Worm (Caenorhabditis elegans) whole organism, L3 larva: Measurements from ENCODE around the gene sma-4.

Source experiments
- R02D3.7 ChIP-seq: fragments of 150-350 bp; optimal IDR thresholded peaks from 2 replicates; lab custom pipeline; 2014; ENCODE audit warnings: missing biosample characterization, missing genetic modification characterization
- ZK546.5 ChIP-seq: sonication (generic microtip); optimal IDR thresholded peaks from 2 replicates; lab custom pipeline; 2017; ENCODE audit warnings: missing biosample characterization, missing genetic modification characterization
- aly-2 ChIP-seq: fragments of 150-350 bp; optimal IDR thresholded peaks from 2 replicates; lab custom pipeline; 2014; ENCODE audit warnings: missing biosample characterization, missing genetic modification characterization
- ama-1 ChIP-seq: fragments of 150-350 bp; optimal IDR thresholded peaks from 2 replicates; lab custom pipeline; 2018
- ceh-28 ChIP-seq: fragments of 150-350 bp; optimal IDR thresholded peaks from 2 replicates; lab custom pipeline; 2014; ENCODE audit warnings: missing biosample characterization, missing genetic modification reagents, missing genetic modification characterization
- ceh-9 ChIP-seq: sonication (generic microtip); optimal IDR thresholded peaks from 2 replicates; lab custom pipeline; 2018; ENCODE audit warnings: missing biosample characterization, missing genetic modification characterization
- daf-12 ChIP-seq: fragments of 150-350 bp; optimal IDR thresholded peaks from 2 replicates; lab custom pipeline; 2014; ENCODE audit warnings: missing biosample characterization, missing genetic modification reagents, missing genetic modification characterization
- egl-27 ChIP-seq: sonication (generic microtip); optimal IDR thresholded peaks from 4 replicates; lab custom pipeline; 2017; ENCODE audit warnings: missing biosample characterization, missing genetic modification reagents, missing genetic modification characterization
- egl-5 ChIP-seq: fragments of 150-350 bp; optimal IDR thresholded peaks from 2 replicates; lab custom pipeline; 2017; ENCODE audit warnings: missing biosample characterization, missing genetic modification reagents, missing genetic modification characterization, inconsistent platforms
- elt-1 ChIP-seq: fragments of 150-350 bp; optimal IDR thresholded peaks from 2 replicates; lab custom pipeline; 2014; ENCODE audit warnings: missing biosample characterization, missing genetic modification characterization
- elt-2 ChIP-seq: sonication (generic microtip); optimal IDR thresholded peaks from 2 replicates; lab custom pipeline; 2016; ENCODE audit warnings: missing genetic modification reagents, mild to moderate bottlenecking, missing genetic modification characterization, missing compliant biosample characterization
- elt-3 ChIP-seq, 3 experiments: fragments of 150-350 bp in 1 of 3; sonication (generic microtip) in 2 of 3; optimal IDR thresholded peaks; 2 replicates in 2 of 3; 4 replicates in 1 of 3; lab custom pipeline; 2014 to 2017; ENCODE audit warnings: missing biosample characterization in 3 of 3, missing genetic modification characterization in 3 of 3
- eor-1 ChIP-seq, 2 experiments: fragments of 150-350 bp; optimal IDR thresholded peaks; 2 replicates each; lab custom pipeline; 2014 to 2018; ENCODE audit warnings: missing biosample characterization in 2 of 2, missing genetic modification characterization in 2 of 2
- fkh-10 ChIP-seq: sonication (generic microtip); optimal IDR thresholded peaks from 2 replicates; lab custom pipeline; 2017; ENCODE audit warnings: missing biosample characterization, missing genetic modification reagents, missing genetic modification characterization
- fos-1 ChIP-seq: fragments of 150-350 bp; optimal IDR thresholded peaks from 2 replicates; lab custom pipeline; 2014; ENCODE audit warnings: missing biosample characterization, missing genetic modification characterization
- hmg-11 ChIP-seq: sonication (generic microtip); optimal IDR thresholded peaks from 2 replicates; lab custom pipeline; 2016; ENCODE audit warnings: missing genetic modification characterization, missing compliant biosample characterization
- jun-1 ChIP-seq: fragments of 150-350 bp; optimal IDR thresholded peaks from 2 replicates; lab custom pipeline; 2014; ENCODE audit warnings: missing biosample characterization, missing genetic modification reagents, missing genetic modification characterization
- lin-15B ChIP-seq: fragments of 150-350 bp; optimal IDR thresholded peaks from 2 replicates; lab custom pipeline; 2014; ENCODE audit warnings: missing biosample characterization, missing genetic modification characterization
- lin-39 ChIP-seq: fragments of 150-350 bp; optimal IDR thresholded peaks from 2 replicates; lab custom pipeline; 2018; ENCODE audit warnings: missing biosample characterization, missing genetic modification reagents, missing genetic modification characterization
- mml-1 ChIP-seq: fragments of 150-350 bp; sonication (generic microtip); optimal IDR thresholded peaks from 3 replicates; lab custom pipeline; 2014; ENCODE audit warnings: missing biosample characterization, missing genetic modification characterization
- nfya-1 ChIP-seq: sonication (generic microtip); optimal IDR thresholded peaks from 2 replicates; lab custom pipeline; 2017; ENCODE audit warnings: missing genetic modification characterization, mild to moderate bottlenecking, missing compliant biosample characterization, antibody characterized with exemption, moderate library complexity; ENCODE audit not compliant: insufficient read depth
- nhr-11 ChIP-seq: fragments of 150-350 bp; optimal IDR thresholded peaks from 2 replicates; lab custom pipeline; 2014; ENCODE audit warnings: missing biosample characterization, missing genetic modification characterization
- nhr-12 ChIP-seq: fragments of 150-350 bp; optimal IDR thresholded peaks from 2 replicates; lab custom pipeline; 2014; ENCODE audit warnings: missing biosample characterization, missing genetic modification characterization
- nhr-23 ChIP-seq: fragments of 150-350 bp; optimal IDR thresholded peaks from 2 replicates; lab custom pipeline; 2014; ENCODE audit warnings: missing biosample characterization, missing genetic modification reagents, missing genetic modification characterization
- nhr-237 ChIP-seq: fragments of 150-350 bp; optimal IDR thresholded peaks from 2 replicates; lab custom pipeline; 2014; ENCODE audit warnings: missing biosample characterization, missing genetic modification characterization
- nhr-25 ChIP-seq: sonication (generic microtip); optimal IDR thresholded peaks from 2 replicates; lab custom pipeline; 2017; ENCODE audit warnings: missing biosample characterization, missing genetic modification characterization
- nhr-28 ChIP-seq: fragments of 150-350 bp; optimal IDR thresholded peaks from 2 replicates; lab custom pipeline; 2014; ENCODE audit warnings: missing biosample characterization, missing genetic modification characterization
- nhr-76 ChIP-seq: fragments of 150-350 bp; sonication (generic microtip); optimal IDR thresholded peaks from 5 replicates; lab custom pipeline; 2014; ENCODE audit warnings: missing biosample characterization, missing genetic modification characterization
- pqm-1 ChIP-seq: fragments of 150-350 bp; optimal IDR thresholded peaks from 2 replicates; lab custom pipeline; 2017; ENCODE audit warnings: missing biosample characterization, missing genetic modification characterization, inconsistent platforms
- sea-2 ChIP-seq: fragments of 150-350 bp; sonication (generic microtip); optimal IDR thresholded peaks from 4 replicates; lab custom pipeline; 2014; ENCODE audit warnings: missing biosample characterization, missing genetic modification reagents, missing genetic modification characterization
- skn-1 ChIP-seq: fragments of 150-350 bp; optimal IDR thresholded peaks from 2 replicates; lab custom pipeline; 2014; ENCODE audit warnings: missing biosample characterization, missing genetic modification characterization
- snpc-4 ChIP-seq: fragments of 150-350 bp; optimal IDR thresholded peaks from 2 replicates; lab custom pipeline; 2014; ENCODE audit warnings: missing biosample characterization, missing genetic modification characterization
- tbx-2 ChIP-seq: sonication (generic microtip); optimal IDR thresholded peaks from 2 replicates; lab custom pipeline; 2016; ENCODE audit warnings: mild to moderate bottlenecking, missing genetic modification characterization, missing compliant biosample characterization
- unc-39 ChIP-seq: sonication (generic microtip); optimal IDR thresholded peaks from 4 replicates; lab custom pipeline; 2017; ENCODE audit warnings: missing biosample characterization, missing genetic modification characterization
- unc-62 ChIP-seq: fragments of 150-350 bp; sonication (generic microtip); optimal IDR thresholded peaks from 4 replicates; lab custom pipeline; 2014; ENCODE audit warnings: missing biosample characterization, missing genetic modification reagents, missing genetic modification characterization
- zag-1 ChIP-seq: fragments of 150-350 bp; optimal IDR thresholded peaks from 2 replicates; lab custom pipeline; 2014; ENCODE audit warnings: missing biosample characterization, missing genetic modification characterization

sma-4 gene

ce11 chrIII:5790550-5790949 is 25.5 kb upstream of the sma-4 start, which contains the start of gene rev-3:
rev-3 (minus strand) TSS chrIII:5790650.
- TF ChIP-seq eor-1 (tag; optimal IDR thresholded peaks at IDR 0.05; lab: Kevin White, UChicago) (no peak), sea-2 (GFP tag; lab: Kevin White, UChicago) (no peak), ama-1 (no peak), lin-39 (no peak), elt-3 (tag; optimal IDR thresholded peaks at IDR 0.05; lab: Kevin White, UChicago) (no peak), lin-15B (tag; lab: Kevin White, UChicago) (no peak), ceh-28 (tag; lab: Kevin White, UChicago) (no peak), snpc-4 (tag; lab: Kevin White, UChicago) (no peak), jun-1 (tag; lab: Kevin White, UChicago) (no peak), R02D3.7 (no peak), fkh-10 (GFP tag; lab: Kevin White, UChicago) (no peak), nhr-12 (tag; lab: Kevin White, UChicago) (no peak), nhr-237 (tag; lab: Kevin White, UChicago) (no peak)
- TF ChIP-seq, all 47 proteins: peak for 0

ce11 chrIII:5794982-5795381 is 21.1 kb upstream of the sma-4 start:
- no peak for TF ChIP-seq nhr-28 (tag; lab: Kevin White, UChicago)
- TF ChIP-seq fos-1 (tag; lab: Kevin White, UChicago) = no peak
- TF ChIP-seq pqm-1 (tag; lab: Kevin White, UChicago) = no peak
- no peak for TF ChIP-seq elt-1 (tag; lab: Kevin White, UChicago)
- TF ChIP-seq nhr-23 (tag; lab: Kevin White, UChicago) = no peak
- no peak for TF ChIP-seq nhr-12 (tag; lab: Kevin White, UChicago)
- TF ChIP-seq daf-12 (tag; lab: Kevin White, UChicago) = no peak
- TF ChIP-seq ceh-9 (tag; lab: Kevin White, UChicago) = no peak
- no peak for TF ChIP-seq nhr-25 (tag; lab: Kevin White, UChicago)
- TF ChIP-seq nhr-76 (tag; lab: Kevin White, UChicago) = no peak
- TF ChIP-seq zag-1 = no peak
- TF ChIP-seq elt-3 (tag; optimal IDR thresholded peaks at IDR 0.05; lab: Kevin White, UChicago) = no peak
- TF ChIP-seq ZK546.5 (tag; lab: Kevin White, UChicago) = no peak
- TF ChIP-seq unc-39 (tag; lab: Kevin White, UChicago) = no peak
- TF ChIP-seq nfya-1 (tag; lab: Kevin White, UChicago) = no peak
- TF ChIP-seq tbx-2 (tag; lab: Kevin White, UChicago) = no peak

ce11 chrIII:5798747-5799146 is 17.3 kb upstream of the sma-4 start, which contains the start of gene ceh-10:
ceh-10 (plus strand) TSS chrIII:5799047.
- no peak for TF ChIP-seq elt-2 (tag; lab: Kevin White, UChicago)
- TF ChIP-seq daf-12 (tag; lab: Kevin White, UChicago) = no peak
- TF ChIP-seq mml-1 (tag; lab: Kevin White, UChicago) = no peak
- TF ChIP-seq egl-5 (tag; lab: Kevin White, UChicago) = no peak
- TF ChIP-seq eor-1 (tag; optimal IDR thresholded peaks at IDR 0.05; lab: Kevin White, UChicago) = no peak

- TF ChIP-seq nhr-28 (tag; lab: Kevin White, UChicago) (no peak), pqm-1 (tag; lab: Kevin White, UChicago) (no peak), skn-1 (tag; lab: Kevin White, UChicago) (no peak), zag-1 (no peak), unc-62 (no peak), nhr-11 (tag; lab: Kevin White, UChicago) (no peak), nfya-1 (tag; lab: Kevin White, UChicago) (peak; percentile 42), jun-1 (tag; lab: Kevin White, UChicago) (no peak), nhr-12 (tag; lab: Kevin White, UChicago) (no peak), unc-39 (tag; lab: Kevin White, UChicago) (no peak), hmg-11 (tag; lab: Kevin White, UChicago) (no peak), lin-15B (tag; lab: Kevin White, UChicago) (peak; percentile 20), snpc-4 (tag; lab: Kevin White, UChicago) (no peak)
Measured at ce11 chrIII:5802971-5803370, 13.1 kb upstream of the sma-4 start, which contains the start of the genes polq-1 and him-10. polq-1 (minus strand) TSS chrIII:5803160. him-10 (plus strand) TSS chrIII:5803260.

- TF ChIP-seq lin-15B (tag; lab: Kevin White, UChicago) = no peak
- TF ChIP-seq R02D3.7 = no peak
- no peak for TF ChIP-seq elt-3 (tag; optimal IDR thresholded peaks at IDR 0.05; lab: Kevin White, UChicago)
- TF ChIP-seq nhr-76 (tag; lab: Kevin White, UChicago) = no peak
- no peak for TF ChIP-seq egl-27 (tag; lab: Kevin White, UChicago)
- no peak for TF ChIP-seq daf-12 (tag; lab: Kevin White, UChicago)
- TF ChIP-seq snpc-4 (tag; lab: Kevin White, UChicago) = no peak
- no peak for TF ChIP-seq jun-1 (tag; lab: Kevin White, UChicago)
- no peak for TF ChIP-seq aly-2 (tag; lab: Kevin White, UChicago)
- TF ChIP-seq ZK546.5 (tag; lab: Kevin White, UChicago) = no peak
Measured at ce11 chrIII:5805273-5805672, 10.8 kb upstream of the sma-4 start, which contains the start of gene R12B2.3. R12B2.3 (plus strand) TSS chrIII:5805573.
